Worm (Caenorhabditis elegans): Measurements from ENCODE around the gene T25B6.4.

T25B6.4 gene

ce11 chrX:9045913-9046312, 30.4 kb downstream of the T25B6.4 start, which contains the start of gene prdm-14:
TSS of gene prdm-14 (plus strand) at chrX:9046213.
- TF ChIP-seq B0261.1 (tag; optimal IDR thresholded peaks at IDR 0.05) (no peak), D2030.7 (GFP tag; IDR thresholded peaks at IDR 0.05) (no peak), somi-1 (GFP tag; optimal IDR thresholded peaks at IDR 0.05) (no peak), F52B5.7 (tag; optimal IDR thresholded peaks at IDR 0.05) (no peak), lin-26 (GFP tag; IDR thresholded peaks at IDR 0.05) (no peak), hsf-1 (GFP tag; IDR thresholded peaks at IDR 0.05) (no peak), lin-40 (tag; optimal IDR thresholded peaks at IDR 0.05) (no peak), B0035.1 (tag; optimal IDR thresholded peaks at IDR 0.05) (no peak), lsy-27 (tag; optimal IDR thresholded peaks at IDR 0.05; ENCODE audit: borderline replicate concordance, insufficient read depth) (no peak)

DNA sequence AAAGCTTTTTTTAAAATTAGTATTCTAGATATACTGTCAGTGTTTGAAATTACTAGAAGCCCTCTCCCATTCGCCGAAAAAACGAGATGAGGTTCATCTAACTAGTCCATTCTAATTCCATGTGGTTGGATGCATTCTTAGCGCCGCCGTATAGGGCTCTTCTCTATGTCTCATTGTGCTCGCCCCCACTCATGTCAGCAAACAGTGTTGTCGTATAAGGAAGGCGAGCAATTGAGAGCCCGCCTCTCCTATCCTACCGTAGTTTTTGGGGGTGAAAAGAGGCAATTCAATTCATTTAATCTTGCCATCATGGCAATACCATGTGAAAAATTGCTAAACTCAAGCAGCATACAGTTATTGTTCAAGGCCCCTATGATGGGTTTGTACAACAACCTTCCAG, 33.1 kb downstream of the T25B6.4 start, which contains the start of gene F47E1.20:
TSS of gene F47E1.20 (plus strand) at position 301 of the 400 bp plus-strand sequence.
- TF ChIP-seq zim-3 (tag; optimal IDR thresholded peaks at IDR 0.05) (no peak), hmg-1.2 (GFP tag; IDR thresholded peaks at IDR 0.05) (no peak), Y95B8A.8 (GFP tag; IDR thresholded peaks at IDR 0.05) (no peak), hlh-12 (tag; optimal IDR thresholded peaks at IDR 0.05) (no peak), F57A8.1 (GFP tag; optimal IDR thresholded peaks at IDR 0.05) (no peak), K12H6.12 (tag; optimal IDR thresholded peaks at IDR 0.05) (no peak), ZK185.1 (tag; optimal IDR thresholded peaks at IDR 0.05; ENCODE audit: poor library complexity, severe bottlenecking) (no peak)

ce11 chrX:9053426-9053825, 37.9 kb downstream of the T25B6.4 start:
- TF ChIP-seq F33H1.4 (GFP tag; IDR thresholded peaks at IDR 0.05) (no peak), madf-10 (tag; optimal IDR thresholded peaks at IDR 0.05) (no peak), ets-4 (GFP tag; optimal IDR thresholded peaks at IDR 0.05) (no peak)

ce11 chrX:9057352-9057751, 41.8 kb downstream of the T25B6.4 start, which contains the start of gene F47E1.2:
TSS of gene F47E1.2 (plus strand) at chrX:9057652.
- TF ChIP-seq xnd-1 (tag; optimal IDR thresholded peaks at IDR 0.05): no peak

DNA sequence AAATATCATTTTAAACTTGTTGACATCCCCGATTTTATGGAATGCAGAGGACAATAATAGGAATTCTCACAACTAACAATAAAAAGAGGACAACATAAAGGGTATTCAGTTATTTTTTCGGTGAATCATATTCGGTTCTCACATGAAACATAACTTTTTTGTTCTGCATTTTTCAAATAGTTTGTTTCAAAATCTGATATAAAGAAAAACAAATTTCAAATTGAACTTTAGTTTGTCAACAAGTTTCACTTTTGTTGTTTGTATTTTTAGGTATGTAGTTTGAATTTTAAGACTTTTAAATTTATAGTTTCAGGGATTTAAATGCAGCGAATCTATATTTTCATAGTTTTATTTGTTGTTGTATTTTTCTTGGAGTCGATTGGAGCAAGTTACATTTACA, 47.0 kb downstream of the T25B6.4 start, which contains the start of gene F47E1.4:
TSS of gene F47E1.4 (plus strand) at position 301 of the 400 bp plus-strand sequence.
- TF ChIP-seq ztf-18 (tag; optimal IDR thresholded peaks at IDR 0.05) (no peak), nhr-120 (GFP tag; IDR thresholded peaks at IDR 0.05) (no peak), tlf-1 (GFP tag; optimal IDR thresholded peaks at IDR 0.05) (no peak), B0336.3 (GFP tag; IDR thresholded peaks at IDR 0.05) (no peak), lsl-1 (GFP tag; optimal IDR thresholded peaks at IDR 0.05) (no peak), attf-5 (GFP tag; optimal IDR thresholded peaks at IDR 0.05) (no peak), lin-26 (GFP tag; IDR thresholded peaks at IDR 0.05) (no peak), madf-6 (GFP tag; IDR thresholded peaks at IDR 0.05) (no peak), dpff-1 (tag; optimal IDR thresholded peaks at IDR 0.05) (no peak), ceh-100 (GFP tag; IDR thresholded peaks at IDR 0.05) (no peak), ama-1 (optimal IDR thresholded peaks at IDR 0.05) (no peak), ama-1 (GFP tag; optimal IDR thresholded peaks at IDR 0.05) (no peak), nhr-90 (tag; optimal IDR thresholded peaks at IDR 0.05) (no peak), lsy-27 (tag; optimal IDR thresholded peaks at IDR 0.05; ENCODE audit: borderline replicate concordance, insufficient read depth) (no peak), rpc-1 (optimal IDR thresholded peaks at IDR 0.05) (no peak), rpc-1 (tag; optimal IDR thresholded peaks at IDR 0.05) (no peak), sea-2 (GFP tag; IDR thresholded peaks at IDR 0.05) (no peak), F52B5.7 (tag; optimal IDR thresholded peaks at IDR 0.05) (no peak), nhr-179 (tag; optimal IDR thresholded peaks at IDR 0.05) (no peak)

Measured in whole organism, young adult.